Fruit fly (Drosophila melanogaster) whole organism, embryonic: ENCODE measurements around the gene CG9263.

Experiments
- ATbp ChIP-seq: fragments of 200-800 bp; sonication (Bioruptor generic); optimal IDR thresholded peaks from 2 replicates; lab custom pipeline; 2017; ENCODE audit warnings: missing biosample characterization, mild to moderate bottlenecking, missing genetic modification characterization, missing genetic modification reagents
- CG10431 ChIP-seq: fragments of 200-800 bp; sonication (Bioruptor generic); optimal IDR thresholded peaks from 3 replicates; lab custom pipeline; 2018; ENCODE audit warnings: missing biosample characterization, mild to moderate bottlenecking, missing genetic modification characterization
- CG10462 ChIP-seq: fragments of 200-800 bp; sonication (Bioruptor generic); optimal IDR thresholded peaks from 2 replicates; lab custom pipeline; 2016; ENCODE audit warnings: missing biosample characterization, missing genetic modification characterization
- CG10959 ChIP-seq: fragments of 200-800 bp; sonication (Bioruptor generic); IDR thresholded peaks from 2 replicates; pipeline ENCODE4 v1.3.6; 2022; ENCODE audit warnings: missing biosample characterization, missing genetic modification characterization
- CG11504 ChIP-seq: fragments of 200-800 bp; sonication (Bioruptor generic); optimal IDR thresholded peaks from 3 replicates; lab custom pipeline; 2019; ENCODE audit warnings: missing biosample characterization, mild to moderate bottlenecking, missing genetic modification characterization, moderate library complexity
- CG12104 ChIP-seq: fragments of 200-800 bp; sonication (Bioruptor generic); optimal IDR thresholded peaks from 3 replicates; lab custom pipeline; 2016; ENCODE audit warnings: missing biosample characterization, missing genetic modification characterization
- CG12155 ChIP-seq: fragments of 200-800 bp; sonication (Bioruptor generic); optimal IDR thresholded peaks from 3 replicates; lab custom pipeline; 2016; ENCODE audit warnings: missing biosample characterization, missing genetic modification characterization
- CG12236 ChIP-seq: fragments of 200-800 bp; sonication (Bioruptor generic); optimal IDR thresholded peaks from 2 replicates; lab custom pipeline; 2016; ENCODE audit warnings: missing biosample characterization, missing genetic modification characterization
- CG12744 ChIP-seq: fragments of 200-800 bp; sonication (Bioruptor generic); optimal IDR thresholded peaks from 2 replicates; lab custom pipeline; 2016; ENCODE audit warnings: missing biosample characterization, missing genetic modification characterization
- CG14965 ChIP-seq: fragments of 200-800 bp; sonication (Bioruptor generic); optimal IDR thresholded peaks from 2 replicates; lab custom pipeline; 2016; ENCODE audit warnings: missing biosample characterization, missing genetic modification characterization, borderline replicate concordance
- CG17912 ChIP-seq: fragments of 200-800 bp; sonication (Bioruptor generic); optimal IDR thresholded peaks from 2 replicates; lab custom pipeline; 2018; ENCODE audit warnings: missing biosample characterization, mild to moderate bottlenecking, missing genetic modification characterization
- CG32532 ChIP-seq: fragments of 200-800 bp; sonication (Bioruptor generic); IDR thresholded peaks from 2 replicates; pipeline ENCODE4 v1.3.6; 2022; ENCODE audit warnings: missing biosample characterization, missing genetic modification characterization
- CG32767 ChIP-seq: fragments of 200-800 bp; sonication (Bioruptor generic); IDR thresholded peaks from 2 replicates; pipeline ENCODE4 v1.3.6; 2022; ENCODE audit warnings: missing biosample characterization, missing genetic modification characterization
- CG4360 ChIP-seq: fragments of 200-800 bp; sonication (Bioruptor generic); IDR thresholded peaks from 2 replicates; pipeline ENCODE4 v1.3.6; 2022; ENCODE audit warnings: missing biosample characterization, missing genetic modification characterization
- CG4820 ChIP-seq: fragments of 200-800 bp; sonication (Bioruptor generic); optimal IDR thresholded peaks from 3 replicates; lab custom pipeline; 2016; ENCODE audit warnings: missing biosample characterization, missing genetic modification characterization
- CG5180 ChIP-seq: fragments of 200-800 bp; sonication (Bioruptor generic); optimal IDR thresholded peaks from 3 replicates; lab custom pipeline; 2017; ENCODE audit warnings: missing biosample characterization, missing genetic modification characterization, mild to moderate bottlenecking, moderate library complexity, missing genetic modification reagents
- CG5953 ChIP-seq: fragments of 200-800 bp; sonication (Bioruptor generic); IDR thresholded peaks from 2 replicates; pipeline ENCODE4 v1.3.6; 2022; ENCODE audit warnings: missing biosample characterization, missing genetic modification characterization
- CG7271 ChIP-seq: fragments of 200-800 bp; sonication (Bioruptor generic); optimal IDR thresholded peaks from 2 replicates; lab custom pipeline; 2018; ENCODE audit warnings: missing biosample characterization, mild to moderate bottlenecking, missing genetic modification characterization, moderate library complexity
- Chrac-16 ChIP-seq: fragments of 200-800 bp; sonication (Bioruptor generic); optimal IDR thresholded peaks from 3 replicates; lab custom pipeline; 2016; ENCODE audit warnings: missing biosample characterization, missing genetic modification characterization
- D19B ChIP-seq: fragments of 200-800 bp; sonication (Bioruptor generic); optimal IDR thresholded peaks from 2 replicates; lab custom pipeline; 2017; ENCODE audit warnings: missing biosample characterization, mild to moderate bottlenecking, missing genetic modification characterization
- E2f2 ChIP-seq: fragments of 200-800 bp; sonication (Bioruptor generic); IDR thresholded peaks from 2 replicates; pipeline ENCODE4 v1.3.6; 2022; ENCODE audit warnings: missing biosample characterization, missing genetic modification characterization
- Ets65A ChIP-seq: fragments of 200-800 bp; sonication (Bioruptor generic); peaks from one replicate; lab custom pipeline; 2016; ENCODE audit warnings: missing biosample characterization, missing genetic modification characterization
- Hey ChIP-seq: fragments of 200-800 bp; sonication (Bioruptor generic); optimal IDR thresholded peaks from 3 replicates; lab custom pipeline; 2018; ENCODE audit warnings: missing biosample characterization, mild to moderate bottlenecking, missing genetic modification characterization
- Myb ChIP-seq: fragments of 200-800 bp; sonication (Bioruptor generic); optimal IDR thresholded peaks from 2 replicates; lab custom pipeline; 2016; ENCODE audit warnings: missing biosample characterization, missing genetic modification characterization
- PHDP ChIP-seq: fragments of 200-800 bp; sonication (Bioruptor generic); optimal IDR thresholded peaks from 3 replicates; lab custom pipeline; 2018; ENCODE audit warnings: missing biosample characterization, mild to moderate bottlenecking, missing genetic modification characterization, moderate library complexity
- Sin3A ChIP-seq: fragments of >200 bp; optimal IDR thresholded peaks from 2 replicates; lab custom pipeline; 2018
- Six4 ChIP-seq: fragments of 200-800 bp; sonication (Bioruptor generic); optimal IDR thresholded peaks from 2 replicates; lab custom pipeline; 2016; ENCODE audit warnings: missing biosample characterization, missing genetic modification characterization
- Spps ChIP-seq: fragments of 200-800 bp; sonication (Bioruptor generic); optimal IDR thresholded peaks from 2 replicates; lab custom pipeline; 2018; ENCODE audit warnings: missing biosample characterization, mild to moderate bottlenecking, missing genetic modification characterization
- bbx ChIP-seq: fragments of 200-800 bp; sonication (Bioruptor generic); IDR thresholded peaks from 2 replicates; pipeline ENCODE4 v1.3.6; 2022; ENCODE audit warnings: missing biosample characterization, missing genetic modification characterization; ENCODE audit not compliant: partially characterized antibody
- bcd ChIP-seq: fragments of 200-800 bp; sonication (Bioruptor generic); optimal IDR thresholded peaks from 2 replicates; lab custom pipeline; 2017; ENCODE audit warnings: missing biosample characterization, mild to moderate bottlenecking, missing genetic modification characterization
- chinmo ChIP-seq: fragments of 200-800 bp; sonication (Bioruptor generic); IDR thresholded peaks from 4 replicates; pipeline ENCODE4 v1.3.6; 2022; ENCODE audit warnings: missing biosample characterization, missing genetic modification characterization; ENCODE audit not compliant: partially characterized antibody
- chn ChIP-seq: fragments of 200-800 bp; sonication (Bioruptor generic); optimal IDR thresholded peaks from 2 replicates; lab custom pipeline; 2016; ENCODE audit warnings: missing biosample characterization, missing genetic modification characterization
- dm ChIP-seq: fragments of 200-800 bp; sonication (Bioruptor generic); optimal IDR thresholded peaks from 3 replicates; lab custom pipeline; 2016; ENCODE audit warnings: missing biosample characterization, missing genetic modification characterization
- emc ChIP-seq: fragments of 200-800 bp; sonication (Bioruptor generic); optimal IDR thresholded peaks from 2 replicates; lab custom pipeline; 2016; ENCODE audit warnings: missing biosample characterization, missing genetic modification characterization
- ftz-f1 ChIP-seq: fragments of 200-800 bp; sonication (Bioruptor generic); optimal IDR thresholded peaks from 2 replicates; lab custom pipeline; 2016; ENCODE audit warnings: missing biosample characterization, missing genetic modification characterization
- gt ChIP-seq: fragments of 200-800 bp; sonication (Bioruptor generic); IDR thresholded peaks from 2 replicates; pipeline ENCODE4 v1.3.6; 2022; ENCODE audit warnings: missing biosample characterization, missing genetic modification characterization
- h ChIP-seq: fragments of >200 bp; optimal IDR thresholded peaks from 2 replicates; lab custom pipeline; 2017
- kay ChIP-seq: fragments of 200-800 bp; sonication (Bioruptor generic); optimal IDR thresholded peaks from 2 replicates; lab custom pipeline; 2016; ENCODE audit warnings: missing biosample characterization, missing genetic modification characterization
- kni ChIP-seq: fragments of 200-800 bp; sonication (Bioruptor generic); optimal IDR thresholded peaks from 3 replicates; lab custom pipeline; 2017; ENCODE audit warnings: mild to moderate bottlenecking, missing biosample characterization, missing genetic modification reagents, missing genetic modification characterization
- lola ChIP-seq, 3 experiments: fragments of >200 bp in 2 of 3; fragments of 200-800 bp in 1 of 3; sonication (Bioruptor generic) in 1 of 3; optimal IDR thresholded peaks; 2 replicates each; lab custom pipeline; 2017 to 2019; ENCODE audit warnings: missing biosample characterization in 3 of 3, missing genetic modification characterization in 3 of 3, mild to moderate bottlenecking in 1 of 3, moderate library complexity in 1 of 3
- nerfin-1 ChIP-seq: fragments of 200-800 bp; sonication (Bioruptor generic); optimal IDR thresholded peaks from 3 replicates; lab custom pipeline; 2019; ENCODE audit warnings: missing biosample characterization, mild to moderate bottlenecking, missing genetic modification characterization, moderate library complexity
- onecut ChIP-seq: fragments of 200-800 bp; sonication (Bioruptor generic); IDR thresholded peaks from 2 replicates; pipeline ENCODE4 v1.3.6; 2022; ENCODE audit warnings: missing biosample characterization, missing genetic modification characterization
- pan ChIP-seq, 4 experiments: fragments of >200 bp in 3 of 4; fragments of 200-800 bp in 1 of 4; sonication (Bioruptor generic) in 1 of 4; optimal IDR thresholded peaks in 3 of 4; IDR thresholded peaks in 1 of 4; 2 replicates each; pipeline versions ENCODE4 v1.3.6 to Lab custom; 2017 to 2022; ENCODE audit warnings: missing biosample characterization in 2 of 4, missing genetic modification characterization in 2 of 4, mixed read lengths in 1 of 4
- phol ChIP-seq: fragments of 200-800 bp; sonication (Bioruptor generic); optimal IDR thresholded peaks from 3 replicates; lab custom pipeline; 2018; ENCODE audit warnings: missing biosample characterization, mild to moderate bottlenecking, missing genetic modification characterization, moderate library complexity
- pnt ChIP-seq: fragments of 200-800 bp; sonication (Bioruptor generic); optimal IDR thresholded peaks from 3 replicates; lab custom pipeline; 2016; ENCODE audit warnings: missing biosample characterization, missing genetic modification characterization
- sug ChIP-seq: fragments of 200-800 bp; optimal IDR thresholded peaks from 2 replicates; lab custom pipeline; 2019; ENCODE audit warnings: missing biosample characterization, mild to moderate bottlenecking, missing genetic modification characterization, moderate library complexity
- usp ChIP-seq: fragments of >200 bp; optimal IDR thresholded peaks from 2 replicates; lab custom pipeline; 2017; ENCODE audit warnings: missing biosample characterization, missing genetic modification characterization
- yki ChIP-seq: fragments of >200 bp; optimal IDR thresholded peaks from 3 replicates; lab custom pipeline; 2018
- z ChIP-seq: fragments of 200-800 bp; sonication (Bioruptor generic); IDR thresholded peaks from 3 replicates; pipeline ENCODE4 v1.3.6; 2022; ENCODE audit warnings: missing biosample characterization, missing genetic modification characterization

CG9263 gene

DNA sequence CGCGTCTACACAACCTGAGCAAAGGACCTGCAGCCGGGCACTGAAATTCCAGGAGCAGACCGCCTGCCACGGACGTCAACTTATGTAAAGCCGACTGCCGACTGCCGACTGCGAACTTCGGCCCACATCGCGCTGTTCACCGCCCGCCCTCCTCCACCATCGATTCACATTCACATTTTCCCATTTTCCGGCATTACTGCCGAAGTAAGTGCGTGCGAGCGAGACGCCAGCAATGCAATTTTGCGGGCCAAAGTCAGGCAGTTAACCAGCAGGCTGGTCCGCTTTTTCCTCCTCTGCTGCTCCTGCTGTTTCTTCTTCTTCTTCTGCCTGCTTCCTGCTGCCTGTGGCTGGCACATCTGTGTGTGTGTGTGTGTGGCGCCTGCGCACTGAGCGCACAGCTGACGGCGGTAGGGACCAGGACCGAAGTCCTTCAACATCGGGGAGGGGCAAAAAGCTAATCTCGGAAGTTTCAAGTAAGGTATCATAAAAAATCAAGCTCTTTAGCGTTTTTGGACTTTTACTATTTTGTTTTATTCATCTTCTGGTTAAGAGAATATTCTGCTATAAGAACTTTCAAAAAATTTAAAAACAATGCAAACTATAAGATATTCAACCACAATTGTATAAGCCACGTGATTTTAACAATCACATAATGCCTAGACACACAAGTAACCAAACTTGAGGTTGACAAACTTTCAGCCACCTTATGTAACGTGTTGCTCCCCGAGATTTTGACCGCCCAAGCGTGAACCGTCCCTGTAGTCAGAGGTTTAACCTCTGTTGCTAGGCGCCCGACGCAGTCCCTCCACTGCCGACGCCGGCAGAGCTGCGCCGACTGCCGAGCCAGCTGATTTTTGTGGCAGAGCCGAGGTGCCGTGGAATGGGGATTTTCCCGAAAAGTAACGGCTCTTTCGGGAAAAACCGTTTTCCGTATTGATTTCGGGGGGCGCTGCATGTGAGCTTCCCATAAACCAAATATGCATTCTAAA is 5.7 kb upstream of the CG9263 start (continued):
- TF ChIP-seq PHDP (no peak), lola (GFP tag; optimal IDR thresholded peaks at IDR 0.05; lab: Kevin White, UChicago) (peak in 1 of 3 experiments; percentile 66), nerfin-1 (tag; lab: Kevin White, UChicago) (peak; percentile 50), phol (tag; lab: Kevin White, UChicago) (peak; percentile 49), dm (GFP tag; lab: Kevin White, UChicago) (no peak), chn (GFP tag; lab: Kevin White, UChicago) (peak; percentile 26), Sin3A (no peak), Spps (tag; lab: Kevin White, UChicago) (no peak), onecut (GFP tag; lab: Robert Waterston, UW) (peak; percentile 46; the same call in 1 of the 2 replicates), pan (optimal IDR thresholded peaks at IDR 0.05; lab: Kevin White, UChicago) (no peak), pan (GFP tag; optimal IDR thresholded peaks at IDR 0.05 in 1 of 2, IDR thresholded peaks at IDR 0.05 in 1 of 2) (no peak), usp (GFP tag; lab: Kevin White, UChicago) (no peak), CG32532 (GFP tag; lab: Robert Waterston, UW) (0 out of 2 replicates have a peak, but pooled peaks have one; percentile 39), CG12744 (GFP tag; lab: Kevin White, UChicago) (no peak), CG10959 (GFP tag; lab: Robert Waterston, UW) (0 out of 2 replicates have a peak, but pooled peaks have one; percentile 46), CG12236 (GFP tag; lab: Kevin White, UChicago) (no peak), Myb (GFP tag; lab: Kevin White, UChicago) (peak; percentile 26), z (GFP tag; lab: Robert Waterston, UW) (no peak), gt (GFP tag; lab: Robert Waterston, UW) (no peak), ftz-f1 (no peak), CG12155 (GFP tag; lab: Kevin White, UChicago) (peak; percentile 26), CG11504 (peak; percentile 60), CG5953 (GFP tag; lab: Robert Waterston, UW) (no peak), CG10462 (GFP tag; lab: Kevin White, UChicago) (peak; percentile 10), kni (GFP tag; lab: Kevin White, UChicago) (no peak), D19B (GFP tag; lab: Kevin White, UChicago) (peak; percentile 20), pnt (GFP tag; lab: Kevin White, UChicago) (peak; percentile 28), bcd (GFP tag; lab: Kevin White, UChicago) (peak; percentile 37), CG5180 (GFP tag; lab: Kevin White, UChicago) (no peak), bbx (GFP tag; lab: Robert Waterston, UW) (0 out of 2 replicates have a peak, but pooled peaks have one; percentile 38), Ets65A (GFP tag; lab: Kevin White, UChicago) (peak; percentile 79), yki (lab: Kevin White, UChicago) (no peak), CG7271 (tag; lab: Kevin White, UChicago) (no peak), sug (tag; lab: Kevin White, UChicago) (peak; percentile 52), CG4820 (GFP tag; lab: Kevin White, UChicago) (no peak), E2f2 (GFP tag; lab: Robert Waterston, UW) (no peak), CG32767 (GFP tag; lab: Robert Waterston, UW) (no peak), Chrac-16 (GFP tag; lab: Kevin White, UChicago) (peak; percentile 40), CG12104 (GFP tag; lab: Kevin White, UChicago) (no peak), h (no peak), CG17912 (GFP tag; lab: Kevin White, UChicago) (no peak), CG4360 (no peak), chinmo (GFP tag; lab: Robert Waterston, UW) (peak; percentile 59; the same call in 1 of the 4 replicates), kay (peak; percentile 30), emc (no peak), CG14965 (no peak), CG10431 (GFP tag; lab: Kevin White, UChicago) (no peak), Hey (tag; lab: Kevin White, UChicago) (no peak), Six4 (peak; percentile 35), ATbp (GFP tag; lab: Kevin White, UChicago) (no peak)
